Worm (Caenorhabditis elegans) whole organism, late embryonic: ENCODE results near the gene C03C10.7.

Source experiments
- C08G9.2 ChIP-seq: sonication (generic microtip); optimal IDR thresholded peaks from 2 replicates; lab custom pipeline; 2016; ENCODE audit warnings: mild to moderate bottlenecking, missing genetic modification characterization, moderate library complexity, missing compliant biosample characterization
- C38D4.7 ChIP-seq: fragments of 200-800 bp; sonication (Bioruptor generic); optimal IDR thresholded peaks from 2 replicates; lab custom pipeline; 2018; ENCODE audit warnings: mild to moderate bottlenecking, missing genetic modification characterization, moderate library complexity, missing compliant biosample characterization
- F13H6.1 ChIP-seq: sonication (generic microtip); optimal IDR thresholded peaks from 2 replicates; lab custom pipeline; 2016; ENCODE audit warnings: missing genetic modification characterization, missing compliant biosample characterization
- K09A11.1 ChIP-seq: sonication (generic microtip); optimal IDR thresholded peaks from 2 replicates; lab custom pipeline; 2017; ENCODE audit warnings: antibody characterized with exemption, mild to moderate bottlenecking, missing genetic modification characterization, missing compliant biosample characterization; ENCODE audit not compliant: insufficient read depth
- T23F11.4 ChIP-seq: fragments of 200-800 bp; sonication (Bioruptor generic); optimal IDR thresholded peaks from 2 replicates; lab custom pipeline; 2018; ENCODE audit warnings: mild to moderate bottlenecking, missing genetic modification characterization, missing compliant biosample characterization
- Y22D7AL.16 ChIP-seq: sonication (generic microtip); optimal IDR thresholded peaks from 2 replicates; lab custom pipeline; 2016; ENCODE audit warnings: missing genetic modification characterization, missing compliant biosample characterization
- ama-1 ChIP-seq: fragments of 150-350 bp; optimal IDR thresholded peaks from 2 replicates; lab custom pipeline; 2014
- ceh-14 ChIP-seq: sonication (generic microtip); optimal IDR thresholded peaks from 2 replicates; lab custom pipeline; 2016; ENCODE audit warnings: missing genotype, missing genetic modification characterization, missing compliant biosample characterization
- ceh-19 ChIP-seq: fragments of 200-800 bp; sonication (Bioruptor generic); optimal IDR thresholded peaks from 2 replicates; lab custom pipeline; 2018; ENCODE audit warnings: mild to moderate bottlenecking, missing genetic modification characterization, missing compliant biosample characterization
- ceh-22 ChIP-seq: sonication (generic microtip); optimal IDR thresholded peaks from 2 replicates; lab custom pipeline; 2017; ENCODE audit warnings: missing biosample characterization, missing genetic modification characterization
- ceh-24 ChIP-seq: sonication (generic microtip); optimal IDR thresholded peaks from 2 replicates; lab custom pipeline; 2016; ENCODE audit warnings: mild to moderate bottlenecking, missing genetic modification characterization, missing compliant biosample characterization
- ceh-30 ChIP-seq: fragments of 150-350 bp; optimal IDR thresholded peaks from 2 replicates; lab custom pipeline; 2014; ENCODE audit warnings: missing biosample characterization, missing genetic modification characterization
- ceh-34 ChIP-seq: sonication (generic microtip); optimal IDR thresholded peaks from 2 replicates; lab custom pipeline; 2016; ENCODE audit warnings: mild to moderate bottlenecking, missing genetic modification characterization, missing compliant biosample characterization
- ceh-6 ChIP-seq: fragments of 200-800 bp; sonication (Bioruptor generic); optimal IDR thresholded peaks from 2 replicates; lab custom pipeline; 2018; ENCODE audit warnings: mild to moderate bottlenecking, missing genetic modification characterization, missing compliant biosample characterization
- che-1 ChIP-seq: sonication (generic microtip); optimal IDR thresholded peaks from 2 replicates; lab custom pipeline; 2016; ENCODE audit warnings: mild to moderate bottlenecking, missing genetic modification characterization, missing compliant biosample characterization
- dmd-4 ChIP-seq: sonication (generic microtip); optimal IDR thresholded peaks from 2 replicates; lab custom pipeline; 2016; ENCODE audit warnings: borderline replicate concordance, missing genetic modification characterization, missing compliant biosample characterization
- dve-1 ChIP-seq: sonication (generic microtip); optimal IDR thresholded peaks from 2 replicates; lab custom pipeline; 2017; ENCODE audit warnings: antibody characterized with exemption, mild to moderate bottlenecking, missing genetic modification characterization, missing compliant biosample characterization
- fax-1 ChIP-seq: sonication (generic microtip); optimal IDR thresholded peaks from 2 replicates; lab custom pipeline; 2016; ENCODE audit warnings: missing genotype, missing genetic modification characterization, missing compliant biosample characterization
- fkh-10 ChIP-seq: fragments of 150-350 bp; optimal IDR thresholded peaks from 2 replicates; lab custom pipeline; 2014; ENCODE audit warnings: missing biosample characterization, missing genetic modification reagents, missing genetic modification characterization
- fkh-6 ChIP-seq: sonication (generic microtip); optimal IDR thresholded peaks from 2 replicates; lab custom pipeline; 2016; ENCODE audit warnings: missing genetic modification characterization, missing compliant biosample characterization
- hlh-15 ChIP-seq: sonication (generic microtip); optimal IDR thresholded peaks from 2 replicates; lab custom pipeline; 2016; ENCODE audit warnings: missing genetic modification characterization, missing compliant biosample characterization
- hlh-6 ChIP-seq: sonication (generic microtip); optimal IDR thresholded peaks from 2 replicates; lab custom pipeline; 2016; ENCODE audit warnings: missing genotype, missing genetic modification characterization, missing compliant biosample characterization
- lin-11 ChIP-seq: fragments of 200-800 bp; sonication (Bioruptor generic); optimal IDR thresholded peaks from 2 replicates; lab custom pipeline; 2018; ENCODE audit warnings: mild to moderate bottlenecking, missing genetic modification characterization, missing compliant biosample characterization
- madf-2 ChIP-seq: sonication (generic microtip); optimal IDR thresholded peaks from 2 replicates; lab custom pipeline; 2017; ENCODE audit warnings: missing genetic modification characterization, missing compliant biosample characterization
- mec-3 ChIP-seq: sonication (generic microtip); optimal IDR thresholded peaks from 2 replicates; lab custom pipeline; 2016; ENCODE audit warnings: borderline replicate concordance, missing genetic modification characterization, missing compliant biosample characterization
- nhr-11 ChIP-seq: fragments of 150-350 bp; optimal IDR thresholded peaks from 2 replicates; lab custom pipeline; 2014; ENCODE audit warnings: missing biosample characterization, missing genetic modification characterization
- nhr-232 ChIP-seq: sonication (generic microtip); optimal IDR thresholded peaks from 2 replicates; lab custom pipeline; 2016; ENCODE audit warnings: missing genetic modification characterization, missing compliant biosample characterization
- pag-3 ChIP-seq: sonication (generic microtip); optimal IDR thresholded peaks from 2 replicates; lab custom pipeline; 2016; ENCODE audit warnings: missing compliant biosample characterization, missing genetic modification characterization, borderline replicate concordance
- pat-9 ChIP-seq: fragments of 200-800 bp; sonication (Bioruptor generic); optimal IDR thresholded peaks from 2 replicates; lab custom pipeline; 2018; ENCODE audit warnings: mild to moderate bottlenecking, missing genetic modification characterization, moderate library complexity, missing compliant biosample characterization
- pax-1 ChIP-seq: fragments of 150-350 bp; optimal IDR thresholded peaks from 2 replicates; lab custom pipeline; 2014; ENCODE audit warnings: missing biosample characterization, missing genetic modification characterization
- ref-2 ChIP-seq: sonication (generic microtip); optimal IDR thresholded peaks from 2 replicates; lab custom pipeline; 2016; ENCODE audit warnings: missing genetic modification characterization, missing compliant biosample characterization
- sdc-2 ChIP-seq: sonication (generic microtip); optimal IDR thresholded peaks from 2 replicates; lab custom pipeline; 2016; ENCODE audit warnings: missing genotype, missing genetic modification characterization, missing compliant biosample characterization
- sox-4 ChIP-seq: sonication (generic microtip); optimal IDR thresholded peaks from 2 replicates; lab custom pipeline; 2017; ENCODE audit warnings: mild to moderate bottlenecking, missing genetic modification characterization, inconsistent platforms, missing compliant biosample characterization
- tbx-2 ChIP-seq: sonication (generic microtip); optimal IDR thresholded peaks from 2 replicates; lab custom pipeline; 2016; ENCODE audit warnings: missing genetic modification characterization, missing compliant biosample characterization
- ttx-3 ChIP-seq: sonication (generic microtip); optimal IDR thresholded peaks from 2 replicates; lab custom pipeline; 2016; ENCODE audit warnings: missing genetic modification reagents, missing genetic modification characterization, missing compliant biosample characterization
- unc-3 ChIP-seq, 2 experiments: fragments of 200-800 bp in 1 of 2; sonication (Bioruptor generic) in 1 of 2; sonication (generic microtip) in 1 of 2; conservative IDR thresholded peaks in 1 of 2; optimal IDR thresholded peaks in 1 of 2; 2 replicates each; pipeline versions ENCODE4 v1.3.6 to Lab custom; 2016 to 2022; ENCODE audit warnings: missing compliant biosample characterization in 2 of 2, missing genetic modification characterization in 2 of 2, missing genetic modification reagents in 1 of 2
- unc-42 ChIP-seq: sonication (generic microtip); optimal IDR thresholded peaks from 2 replicates; lab custom pipeline; 2016; ENCODE audit warnings: missing genotype, missing genetic modification characterization, missing compliant biosample characterization
- unc-55 ChIP-seq: sonication (generic microtip); optimal IDR thresholded peaks from 2 replicates; lab custom pipeline; 2017; ENCODE audit warnings: missing biosample characterization, missing genetic modification reagents, missing genetic modification characterization
- zip-5 ChIP-seq: sonication (generic microtip); optimal IDR thresholded peaks from 2 replicates; lab custom pipeline; 2016; ENCODE audit warnings: missing genetic modification characterization, missing compliant biosample characterization

Gene C03C10.7

ce11 chrIII:4099884-4100596 is 4.2 kb downstream of the C03C10.7 start (continued):
- no peak for TF ChIP-seq dmd-4 (tag; lab: Kevin White, UChicago)
- no peak for TF ChIP-seq nhr-232 (tag; lab: Kevin White, UChicago)
- TF ChIP-seq fax-1 (tag; lab: Kevin White, UChicago): no peak
- no peak for TF ChIP-seq ref-2 (tag; lab: Kevin White, UChicago)
- TF ChIP-seq K09A11.1 (tag; lab: Kevin White, UChicago): no peak
- no peak for TF ChIP-seq ceh-30

- TF ChIP-seq F13H6.1 (no peak), Y22D7AL.16 (tag; lab: Kevin White, UChicago) (no peak), ceh-14 (tag; lab: Kevin White, UChicago) (no peak), madf-2 (tag; lab: Kevin White, UChicago) (no peak), ttx-3 (tag; lab: Kevin White, UChicago) (no peak), pag-3 (tag; lab: Kevin White, UChicago) (no peak), C08G9.2 (no peak), ceh-30 (no peak), fax-1 (tag; lab: Kevin White, UChicago) (no peak), ceh-6 (GFP tag; lab: Kevin White, UChicago) (no peak), ceh-34 (no peak), dve-1 (tag; lab: Kevin White, UChicago) (no peak), pax-1 (tag; lab: Kevin White, UChicago) (no peak), ama-1 (lab: Kevin White, UChicago) (no peak), ceh-22 (tag; lab: Kevin White, UChicago) (no peak), lin-11 (tag; lab: Kevin White, UChicago) (no peak), zip-5 (tag; lab: Kevin White, UChicago) (no peak), pat-9 (no peak)
- TF ChIP-seq, all 69 proteins: peak for 0
Observed at ce11 chrIII:4101016-4101415, 5.2 kb downstream of the C03C10.7 start.

- no peak for TF ChIP-seq hlh-15 (tag; lab: Kevin White, UChicago)
- no peak for TF ChIP-seq tbx-2 (tag; lab: Kevin White, UChicago)
- no peak for TF ChIP-seq ceh-19 (GFP tag; lab: Kevin White, UChicago)
- no peak for TF ChIP-seq madf-2 (tag; lab: Kevin White, UChicago)
- no peak for TF ChIP-seq C38D4.7
- no peak for TF ChIP-seq che-1 (tag; lab: Kevin White, UChicago)
- no peak for TF ChIP-seq ama-1 (lab: Kevin White, UChicago)
- no peak for TF ChIP-seq dve-1 (tag; lab: Kevin White, UChicago)
- TF ChIP-seq ceh-22 (tag; lab: Kevin White, UChicago): no peak
- no peak for TF ChIP-seq mec-3
- TF ChIP-seq fkh-10: no peak
- TF ChIP-seq hlh-6 (tag; lab: Kevin White, UChicago): no peak
- no peak for TF ChIP-seq sdc-2 (tag; lab: Kevin White, UChicago)
- no peak for TF ChIP-seq nhr-232 (tag; lab: Kevin White, UChicago)
- TF ChIP-seq lin-11 (tag; lab: Kevin White, UChicago): no peak
Observed at ce11 chrIII:4102039-4102438, 6.2 kb downstream of the C03C10.7 start.

- TF ChIP-seq unc-42 (tag; lab: Kevin White, UChicago) (peak; percentile 77), tbx-2 (tag; lab: Kevin White, UChicago) (no peak)
- TF ChIP-seq, all 69 proteins: peak for 1
Observed at ce11 chrIII:4103171-4103570, 7.3 kb downstream of the C03C10.7 start.

ce11 chrIII:4106611-4107010 is 10.8 kb downstream of the C03C10.7 start:
- TF ChIP-seq ttx-3 (tag; lab: Kevin White, UChicago) (no peak), unc-3 (GFP tag; conservative IDR thresholded peaks at IDR 0.05; lab: Robert Waterston, UW) (no peak), unc-3 (tag; optimal IDR thresholded peaks at IDR 0.05; lab: Kevin White, UChicago) (no peak), ceh-34 (no peak), pat-9 (no peak), ama-1 (lab: Kevin White, UChicago) (no peak), pag-3 (tag; lab: Kevin White, UChicago) (no peak), T23F11.4 (GFP tag; lab: Kevin White, UChicago) (no peak), ceh-22 (tag; lab: Kevin White, UChicago) (no peak), nhr-11 (no peak), ceh-24 (no peak), fkh-6 (tag; lab: Kevin White, UChicago) (no peak), lin-11 (tag; lab: Kevin White, UChicago) (no peak), madf-2 (tag; lab: Kevin White, UChicago) (no peak), sox-4 (no peak), unc-55 (GFP tag; lab: Kevin White, UChicago) (no peak), pax-1 (tag; lab: Kevin White, UChicago) (no peak)
